Worm (Caenorhabditis elegans): ENCODE results near the gene ztf-22.

ztf-22 gene

ce11 chrII:13237829-13238404 lies 47.7 kb downstream of the ztf-22 start, which contains the start of gene romo-1:
Gene romo-1 (minus strand): TSS chrII:13237907.
- no peak for TF ChIP-seq M03D4.4 (tag; optimal IDR thresholded peaks at IDR 0.05)
- no peak for TF ChIP-seq zip-8 (tag; optimal IDR thresholded peaks at IDR 0.05)
- TF ChIP-seq sem-2 (GFP tag; optimal IDR thresholded peaks at IDR 0.05) = no peak
- TF ChIP-seq pha-4 (tag; optimal IDR thresholded peaks at IDR 0.05) = peak; percentile 13
- TF ChIP-seq nhr-76 (tag; optimal IDR thresholded peaks at IDR 0.05) = no peak
- TF ChIP-seq lin-32 (GFP tag; optimal IDR thresholded peaks at IDR 0.05) = no peak
- no peak for TF ChIP-seq blmp-1 (tag; optimal IDR thresholded peaks at IDR 0.05)
- TF ChIP-seq unc-120 (tag; optimal IDR thresholded peaks at IDR 0.05; ENCODE audit: poor library complexity, severe bottlenecking) = no peak
- peak; percentile 37 for TF ChIP-seq mep-1 (tag; optimal IDR thresholded peaks at IDR 0.05)
- no peak for TF ChIP-seq ceh-39 (tag; optimal IDR thresholded peaks at IDR 0.05)
- TF ChIP-seq elt-1 (tag; optimal IDR thresholded peaks at IDR 0.05; ENCODE audit: borderline replicate concordance, insufficient read depth) = no peak
- no peak for TF ChIP-seq lin-13 (tag; optimal IDR thresholded peaks at IDR 0.05)
- TF ChIP-seq mab-5 (tag; optimal IDR thresholded peaks at IDR 0.05) = no peak
- no peak for TF ChIP-seq nhr-12 (tag; optimal IDR thresholded peaks at IDR 0.05)
- TF ChIP-seq hlh-1 (tag; optimal IDR thresholded peaks at IDR 0.05) = no peak
- peak; percentile 38 for TF ChIP-seq lsy-2 (tag; optimal IDR thresholded peaks at IDR 0.05)
- no peak for TF ChIP-seq ham-2 (GFP tag; optimal IDR thresholded peaks at IDR 0.05)
- TF ChIP-seq nhr-2 (tag; optimal IDR thresholded peaks at IDR 0.05) = no peak
- TF ChIP-seq unc-62 (GFP tag; optimal IDR thresholded peaks at IDR 0.05) = no peak
- no peak for TF ChIP-seq snpc-4 (tag; optimal IDR thresholded peaks at IDR 0.05)
- TF ChIP-seq nhr-237 (tag; optimal IDR thresholded peaks at IDR 0.05) = peak; percentile 29
- no peak for TF ChIP-seq elt-3 (tag; optimal IDR thresholded peaks at IDR 0.05)
- no peak for TF ChIP-seq unc-39 (tag; optimal IDR thresholded peaks at IDR 0.05)
- no peak for TF ChIP-seq ztf-11 (tag; optimal IDR thresholded peaks at IDR 0.05)
- TF ChIP-seq bed-3 (GFP tag; optimal IDR thresholded peaks at IDR 0.05) = no peak
- no peak for TF ChIP-seq nhr-28 (tag; optimal IDR thresholded peaks at IDR 0.05)
- no peak for TF ChIP-seq ceh-43 (GFP tag; optimal IDR thresholded peaks at IDR 0.05)
- no peak for TF ChIP-seq mls-2 (tag; optimal IDR thresholded peaks at IDR 0.05)
- no peak for TF ChIP-seq tbx-8 (GFP tag; optimal IDR thresholded peaks at IDR 0.05)
- TF ChIP-seq sptf-1 (tag; optimal IDR thresholded peaks at IDR 0.05) = no peak
- no peak for TF ChIP-seq ceh-83 (GFP tag; optimal IDR thresholded peaks at IDR 0.05)
- peak; percentile 84 for TF ChIP-seq ces-1 (GFP tag; optimal IDR thresholded peaks at IDR 0.05)
- no peak for TF ChIP-seq cnd-1 (tag; optimal IDR thresholded peaks at IDR 0.05)
- no peak for TF ChIP-seq drap-1 (GFP tag; optimal IDR thresholded peaks at IDR 0.05)
- no peak for TF ChIP-seq flh-1 (GFP tag; optimal IDR thresholded peaks at IDR 0.05)

- TF ChIP-seq mab-5 (tag; optimal IDR thresholded peaks at IDR 0.05) = no peak
- TF ChIP-seq unc-120 (tag; optimal IDR thresholded peaks at IDR 0.05; ENCODE audit: poor library complexity, severe bottlenecking) = no peak
- no peak for TF ChIP-seq mls-2 (tag; optimal IDR thresholded peaks at IDR 0.05)
- no peak for TF ChIP-seq cnd-1 (tag; optimal IDR thresholded peaks at IDR 0.05)
- no peak for TF ChIP-seq hlh-1 (tag; optimal IDR thresholded peaks at IDR 0.05)
- no peak for TF ChIP-seq zip-8 (tag; optimal IDR thresholded peaks at IDR 0.05)
- TF ChIP-seq mep-1 (tag; optimal IDR thresholded peaks at IDR 0.05) = no peak
- no peak for TF ChIP-seq lin-32 (GFP tag; optimal IDR thresholded peaks at IDR 0.05)
- no peak for TF ChIP-seq pha-4 (tag; optimal IDR thresholded peaks at IDR 0.05)
- TF ChIP-seq bed-3 (GFP tag; optimal IDR thresholded peaks at IDR 0.05) = no peak
- no peak for TF ChIP-seq elt-3 (tag; optimal IDR thresholded peaks at IDR 0.05)
- no peak for TF ChIP-seq unc-62 (GFP tag; optimal IDR thresholded peaks at IDR 0.05)
- no peak for TF ChIP-seq lsy-2 (tag; optimal IDR thresholded peaks at IDR 0.05)
Observed at ce11 chrII:13235289-13235688, 50.3 kb downstream of the ztf-22 start, which contains the start of gene flp-16. Gene flp-16 (plus strand): TSS chrII:13235306.

DNA sequence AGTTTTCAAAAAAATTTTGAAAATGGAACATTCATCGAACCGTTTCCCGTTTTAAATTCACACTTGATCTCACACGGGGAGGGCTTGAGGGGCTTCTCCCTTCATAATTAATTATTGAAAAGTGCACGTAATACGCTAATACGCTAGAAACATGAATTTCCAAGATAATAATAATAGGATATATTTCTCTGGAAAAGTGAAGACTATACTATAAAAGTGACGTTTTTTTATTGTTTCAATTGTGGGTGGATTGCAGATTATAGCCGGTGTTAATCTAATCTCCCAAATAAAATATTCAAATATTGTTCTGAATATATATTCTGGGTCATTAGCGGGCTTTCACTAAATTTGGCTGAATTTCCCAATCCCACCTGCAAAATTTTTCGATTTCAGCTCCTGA lies 51.9 kb downstream of the ztf-22 start:
- TF ChIP-seq elt-1 (tag; optimal IDR thresholded peaks at IDR 0.05; ENCODE audit: borderline replicate concordance, insufficient read depth) (no peak), unc-62 (GFP tag; optimal IDR thresholded peaks at IDR 0.05) (no peak), sem-2 (GFP tag; optimal IDR thresholded peaks at IDR 0.05) (no peak), hlh-1 (tag; optimal IDR thresholded peaks at IDR 0.05) (no peak), nhr-12 (tag; optimal IDR thresholded peaks at IDR 0.05) (no peak), tbx-8 (GFP tag; optimal IDR thresholded peaks at IDR 0.05) (no peak), sptf-1 (tag; optimal IDR thresholded peaks at IDR 0.05) (no peak), nhr-237 (tag; optimal IDR thresholded peaks at IDR 0.05) (no peak), lin-13 (tag; optimal IDR thresholded peaks at IDR 0.05) (no peak), snpc-4 (tag; optimal IDR thresholded peaks at IDR 0.05) (no peak), elt-3 (tag; optimal IDR thresholded peaks at IDR 0.05) (no peak), zip-8 (tag; optimal IDR thresholded peaks at IDR 0.05) (no peak), nhr-28 (tag; optimal IDR thresholded peaks at IDR 0.05) (no peak), ceh-39 (tag; optimal IDR thresholded peaks at IDR 0.05) (no peak), cnd-1 (tag; optimal IDR thresholded peaks at IDR 0.05) (no peak), pha-4 (tag; optimal IDR thresholded peaks at IDR 0.05) (no peak), nhr-76 (tag; optimal IDR thresholded peaks at IDR 0.05) (no peak), mab-5 (tag; optimal IDR thresholded peaks at IDR 0.05) (no peak), ces-1 (GFP tag; optimal IDR thresholded peaks at IDR 0.05) (no peak)

Measured in whole organism, mixed stage, embryonic.